Worm (Caenorhabditis elegans) whole organism, L3 larva: ENCODE data around the gene F31E8.5.

Experiments
- ZK546.5 ChIP-seq: sonication (generic microtip); optimal IDR thresholded peaks from 2 replicates; lab custom pipeline; 2017; ENCODE audit warnings: missing biosample characterization, missing genetic modification characterization
- aly-2 ChIP-seq: fragments of 150-350 bp; optimal IDR thresholded peaks from 2 replicates; lab custom pipeline; 2014; ENCODE audit warnings: missing biosample characterization, missing genetic modification characterization
- ceh-16 ChIP-seq: sonication (generic microtip); optimal IDR thresholded peaks from 2 replicates; lab custom pipeline; 2017; ENCODE audit warnings: missing biosample characterization, missing genetic modification characterization
- ceh-28 ChIP-seq: fragments of 150-350 bp; optimal IDR thresholded peaks from 2 replicates; lab custom pipeline; 2014; ENCODE audit warnings: missing biosample characterization, missing genetic modification reagents, missing genetic modification characterization
- ceh-9 ChIP-seq: sonication (generic microtip); optimal IDR thresholded peaks from 2 replicates; lab custom pipeline; 2018; ENCODE audit warnings: missing biosample characterization, missing genetic modification characterization
- daf-12 ChIP-seq: fragments of 150-350 bp; optimal IDR thresholded peaks from 2 replicates; lab custom pipeline; 2014; ENCODE audit warnings: missing biosample characterization, missing genetic modification reagents, missing genetic modification characterization
- egl-27 ChIP-seq: sonication (generic microtip); optimal IDR thresholded peaks from 4 replicates; lab custom pipeline; 2017; ENCODE audit warnings: missing biosample characterization, missing genetic modification reagents, missing genetic modification characterization
- egl-5 ChIP-seq: fragments of 150-350 bp; optimal IDR thresholded peaks from 2 replicates; lab custom pipeline; 2017; ENCODE audit warnings: missing biosample characterization, missing genetic modification reagents, missing genetic modification characterization, inconsistent platforms
- elt-1 ChIP-seq: fragments of 150-350 bp; optimal IDR thresholded peaks from 2 replicates; lab custom pipeline; 2014; ENCODE audit warnings: missing biosample characterization, missing genetic modification characterization
- elt-2 ChIP-seq: sonication (generic microtip); optimal IDR thresholded peaks from 2 replicates; lab custom pipeline; 2016; ENCODE audit warnings: missing genetic modification reagents, mild to moderate bottlenecking, missing genetic modification characterization, missing compliant biosample characterization
- elt-3 ChIP-seq, 3 experiments: fragments of 150-350 bp in 1 of 3; sonication (generic microtip) in 2 of 3; optimal IDR thresholded peaks; 2 replicates in 2 of 3; 4 replicates in 1 of 3; lab custom pipeline; 2014 to 2017; ENCODE audit warnings: missing biosample characterization in 3 of 3, missing genetic modification characterization in 3 of 3
- fkh-10 ChIP-seq: sonication (generic microtip); optimal IDR thresholded peaks from 2 replicates; lab custom pipeline; 2017; ENCODE audit warnings: missing biosample characterization, missing genetic modification reagents, missing genetic modification characterization
- fkh-2 ChIP-seq: fragments of 150-350 bp; optimal IDR thresholded peaks from 2 replicates; lab custom pipeline; 2014; ENCODE audit warnings: missing biosample characterization, missing genetic modification reagents, missing genetic modification characterization
- hmg-11 ChIP-seq: sonication (generic microtip); optimal IDR thresholded peaks from 2 replicates; lab custom pipeline; 2016; ENCODE audit warnings: missing genetic modification characterization, missing compliant biosample characterization
- jun-1 ChIP-seq: fragments of 150-350 bp; optimal IDR thresholded peaks from 2 replicates; lab custom pipeline; 2014; ENCODE audit warnings: missing biosample characterization, missing genetic modification reagents, missing genetic modification characterization
- lin-15B ChIP-seq: fragments of 150-350 bp; optimal IDR thresholded peaks from 2 replicates; lab custom pipeline; 2014; ENCODE audit warnings: missing biosample characterization, missing genetic modification characterization
- lin-39 ChIP-seq: fragments of 150-350 bp; optimal IDR thresholded peaks from 2 replicates; lab custom pipeline; 2018; ENCODE audit warnings: missing biosample characterization, missing genetic modification reagents, missing genetic modification characterization
- mdl-1 ChIP-seq: fragments of 150-350 bp; optimal IDR thresholded peaks from 2 replicates; lab custom pipeline; 2014; ENCODE audit warnings: missing biosample characterization, missing genetic modification characterization
- mml-1 ChIP-seq: fragments of 150-350 bp; sonication (generic microtip); optimal IDR thresholded peaks from 3 replicates; lab custom pipeline; 2014; ENCODE audit warnings: missing biosample characterization, missing genetic modification characterization
- nfya-1 ChIP-seq: sonication (generic microtip); optimal IDR thresholded peaks from 2 replicates; lab custom pipeline; 2017; ENCODE audit warnings: missing genetic modification characterization, mild to moderate bottlenecking, missing compliant biosample characterization, antibody characterized with exemption, moderate library complexity; ENCODE audit not compliant: insufficient read depth
- nhr-11 ChIP-seq: fragments of 150-350 bp; optimal IDR thresholded peaks from 2 replicates; lab custom pipeline; 2014; ENCODE audit warnings: missing biosample characterization, missing genetic modification characterization
- nhr-12 ChIP-seq: fragments of 150-350 bp; optimal IDR thresholded peaks from 2 replicates; lab custom pipeline; 2014; ENCODE audit warnings: missing biosample characterization, missing genetic modification characterization
- nhr-23 ChIP-seq: fragments of 150-350 bp; optimal IDR thresholded peaks from 2 replicates; lab custom pipeline; 2014; ENCODE audit warnings: missing biosample characterization, missing genetic modification reagents, missing genetic modification characterization
- nhr-237 ChIP-seq: fragments of 150-350 bp; optimal IDR thresholded peaks from 2 replicates; lab custom pipeline; 2014; ENCODE audit warnings: missing biosample characterization, missing genetic modification characterization
- nhr-25 ChIP-seq: sonication (generic microtip); optimal IDR thresholded peaks from 2 replicates; lab custom pipeline; 2017; ENCODE audit warnings: missing biosample characterization, missing genetic modification characterization
- nhr-28 ChIP-seq: fragments of 150-350 bp; optimal IDR thresholded peaks from 2 replicates; lab custom pipeline; 2014; ENCODE audit warnings: missing biosample characterization, missing genetic modification characterization
- nhr-67 ChIP-seq: fragments of 150-350 bp; optimal IDR thresholded peaks from 2 replicates; lab custom pipeline; 2014; ENCODE audit warnings: missing biosample characterization, missing genetic modification characterization
- nhr-76 ChIP-seq: fragments of 150-350 bp; sonication (generic microtip); optimal IDR thresholded peaks from 5 replicates; lab custom pipeline; 2014; ENCODE audit warnings: missing biosample characterization, missing genetic modification characterization
- nhr-77 ChIP-seq: fragments of 150-350 bp; optimal IDR thresholded peaks from 2 replicates; lab custom pipeline; 2014; ENCODE audit warnings: missing biosample characterization, missing genetic modification characterization
- pha-4 ChIP-seq: fragments of 150-350 bp; optimal IDR thresholded peaks from 2 replicates; lab custom pipeline; 2014; ENCODE audit warnings: missing biosample characterization, missing genetic modification reagents, missing genetic modification characterization
- pqm-1 ChIP-seq: fragments of 150-350 bp; optimal IDR thresholded peaks from 2 replicates; lab custom pipeline; 2017; ENCODE audit warnings: missing biosample characterization, missing genetic modification characterization, inconsistent platforms
- sea-2 ChIP-seq: fragments of 150-350 bp; sonication (generic microtip); optimal IDR thresholded peaks from 4 replicates; lab custom pipeline; 2014; ENCODE audit warnings: missing biosample characterization, missing genetic modification reagents, missing genetic modification characterization
- tbx-2 ChIP-seq: sonication (generic microtip); optimal IDR thresholded peaks from 2 replicates; lab custom pipeline; 2016; ENCODE audit warnings: mild to moderate bottlenecking, missing genetic modification characterization, missing compliant biosample characterization
- unc-39 ChIP-seq: sonication (generic microtip); optimal IDR thresholded peaks from 4 replicates; lab custom pipeline; 2017; ENCODE audit warnings: missing biosample characterization, missing genetic modification characterization
- unc-62 ChIP-seq: fragments of 150-350 bp; sonication (generic microtip); optimal IDR thresholded peaks from 4 replicates; lab custom pipeline; 2014; ENCODE audit warnings: missing biosample characterization, missing genetic modification reagents, missing genetic modification characterization
- ztf-11 ChIP-seq: fragments of 150-350 bp; optimal IDR thresholded peaks from 2 replicates; lab custom pipeline; 2014; ENCODE audit warnings: missing biosample characterization, missing genetic modification characterization
- ztf-4 ChIP-seq: fragments of 150-350 bp; optimal IDR thresholded peaks from 2 replicates; lab custom pipeline; 2014; ENCODE audit warnings: missing biosample characterization, missing genetic modification characterization

The F31E8.5 gene

ce11 chrII:6835500-6835899 lies 28.4 kb upstream of the F31E8.5 start (continued):
- no peak for TF ChIP-seq ceh-16
- TF ChIP-seq unc-62 (GFP tag; lab: Kevin White, UChicago), result peak; percentile 72
- TF ChIP-seq nhr-11 (tag; lab: Kevin White, UChicago), result no peak
- no peak for TF ChIP-seq nhr-67 (tag; lab: Kevin White, UChicago)
- no peak for TF ChIP-seq nhr-237 (tag; lab: Kevin White, UChicago)
- TF ChIP-seq lin-15B, result no peak
- no peak for TF ChIP-seq ZK546.5 (tag; lab: Kevin White, UChicago)
- TF ChIP-seq hmg-11 (tag; lab: Kevin White, UChicago), result no peak
- no peak for TF ChIP-seq pqm-1

- TF ChIP-seq unc-62 (GFP tag; lab: Kevin White, UChicago) (no peak), lin-39 (tag; lab: Kevin White, UChicago) (peak; percentile 57), nfya-1 (tag; lab: Kevin White, UChicago) (peak; percentile 19), aly-2 (tag; lab: Kevin White, UChicago) (no peak)
Observed at ce11 chrII:6834582-6835058, 27.6 kb upstream of the F31E8.5 start, which contains the start of gene egl-27. TSS of gene egl-27 (plus strand) at chrII:6835008.

ce11 chrII:6833781-6834339 lies 26.8 kb upstream of the F31E8.5 start:
- TF ChIP-seq nfya-1 (tag; lab: Kevin White, UChicago), result peak; percentile 6
- peak; percentile 70 for TF ChIP-seq pha-4 (tag; lab: Kevin White, UChicago)
- peak; percentile 44 for TF ChIP-seq pqm-1
- no peak for TF ChIP-seq nhr-28
- peak; percentile 70 for TF ChIP-seq nhr-25 (tag; lab: Kevin White, UChicago)
- peak; percentile 69 for TF ChIP-seq elt-2 (tag; lab: Kevin White, UChicago)
- TF ChIP-seq daf-12 (tag; lab: Kevin White, UChicago), result no peak
- TF ChIP-seq ztf-4, result no peak
- TF ChIP-seq nhr-77, result no peak
- TF ChIP-seq egl-27 (tag; lab: Kevin White, UChicago), result no peak
- TF ChIP-seq mml-1 (tag; lab: Kevin White, UChicago), result no peak
- TF ChIP-seq elt-3 (tag; optimal IDR thresholded peaks at IDR 0.05; lab: Kevin White, UChicago), result no peak
- TF ChIP-seq jun-1 (tag; lab: Kevin White, UChicago), result peak; percentile 7
- no peak for TF ChIP-seq fkh-10 (GFP tag; lab: Kevin White, UChicago)
- no peak for TF ChIP-seq sea-2 (GFP tag; lab: Kevin White, UChicago)
- TF ChIP-seq nhr-23, result peak; percentile 12

ce11 chrII:6832695-6833389 lies 25.8 kb upstream of the F31E8.5 start:
- TF ChIP-seq egl-5 (tag; lab: Kevin White, UChicago) (peak; percentile 49), ceh-9 (tag; lab: Kevin White, UChicago) (no peak), nhr-76 (tag; lab: Kevin White, UChicago) (no peak), pqm-1 (no peak), unc-39 (tag; lab: Kevin White, UChicago) (no peak), nhr-12 (tag; lab: Kevin White, UChicago) (no peak), ztf-4 (no peak), fkh-2 (tag; lab: Kevin White, UChicago) (no peak), nhr-25 (tag; lab: Kevin White, UChicago) (no peak), ceh-28 (no peak), nhr-23 (no peak), tbx-2 (no peak), aly-2 (tag; lab: Kevin White, UChicago) (no peak), ZK546.5 (tag; lab: Kevin White, UChicago) (no peak), nhr-11 (tag; lab: Kevin White, UChicago) (no peak), elt-1 (peak; percentile 90), hmg-11 (tag; lab: Kevin White, UChicago) (peak; percentile 16), fkh-10 (GFP tag; lab: Kevin White, UChicago) (no peak), nhr-77 (no peak), egl-27 (tag; lab: Kevin White, UChicago) (no peak), ztf-11 (no peak), pha-4 (tag; lab: Kevin White, UChicago) (peak; percentile 11), mdl-1 (tag; lab: Kevin White, UChicago) (no peak), elt-2 (tag; lab: Kevin White, UChicago) (peak; percentile 7)
- TF ChIP-seq, all 47 proteins: peak for 5
